Fruit fly (Drosophila melanogaster) whole organism, prepupa: ENCODE measurements around the gene IntS4.

ENCODE experiments used
- CG3032 ChIP-seq: fragments of 200-800 bp; optimal IDR thresholded peaks from 2 replicates; lab custom pipeline; 2019; ENCODE audit warnings: missing biosample characterization, mild to moderate bottlenecking, missing genetic modification characterization, moderate library complexity
- Lpt ChIP-seq: fragments of 200-800 bp; sonication (Bioruptor generic); optimal IDR thresholded peaks from 3 replicates; lab custom pipeline; 2016; ENCODE audit warnings: missing biosample characterization, missing genetic modification characterization
- Sox15 ChIP-seq: fragments of 200-800 bp; sonication (Bioruptor generic); optimal IDR thresholded peaks from 3 replicates; lab custom pipeline; 2016; ENCODE audit warnings: missing biosample characterization, missing genetic modification characterization
- vri ChIP-seq: fragments of 200-800 bp; sonication (Bioruptor generic); optimal IDR thresholded peaks from 3 replicates; lab custom pipeline; 2016; ENCODE audit warnings: missing biosample characterization, mild to moderate bottlenecking, missing genetic modification characterization

DNA sequence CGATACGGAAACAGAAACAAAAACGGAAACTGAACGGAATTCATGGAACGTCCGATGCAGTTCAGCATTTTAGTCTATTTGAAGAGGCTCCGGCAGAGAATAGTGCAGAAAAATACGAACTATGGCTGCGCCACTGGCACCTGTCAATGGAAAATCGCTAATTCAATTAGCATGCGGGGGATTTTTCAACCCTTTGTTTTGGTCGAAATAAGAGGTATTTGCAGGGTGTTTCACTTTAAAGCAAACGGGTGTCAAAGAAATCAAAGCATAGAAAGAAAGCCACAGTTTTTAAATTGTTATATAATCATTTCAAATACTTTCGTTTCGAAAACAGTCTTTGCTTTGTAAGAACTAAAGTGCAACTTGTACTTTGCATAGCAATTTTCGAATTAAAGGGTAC, 29.0 kb downstream of the IntS4 start, which contains the start of gene PIP82:
- TF ChIP-seq CG3032 (no peak), vri (GFP tag; lab: Kevin White, UChicago) (no peak), Sox15 (GFP tag; lab: Kevin White, UChicago) (no peak), Lpt (GFP tag; lab: Kevin White, UChicago) (no peak)
